Worm (Caenorhabditis elegans): ENCODE results near the gene ztf-13.

The ztf-13 gene

DNA sequence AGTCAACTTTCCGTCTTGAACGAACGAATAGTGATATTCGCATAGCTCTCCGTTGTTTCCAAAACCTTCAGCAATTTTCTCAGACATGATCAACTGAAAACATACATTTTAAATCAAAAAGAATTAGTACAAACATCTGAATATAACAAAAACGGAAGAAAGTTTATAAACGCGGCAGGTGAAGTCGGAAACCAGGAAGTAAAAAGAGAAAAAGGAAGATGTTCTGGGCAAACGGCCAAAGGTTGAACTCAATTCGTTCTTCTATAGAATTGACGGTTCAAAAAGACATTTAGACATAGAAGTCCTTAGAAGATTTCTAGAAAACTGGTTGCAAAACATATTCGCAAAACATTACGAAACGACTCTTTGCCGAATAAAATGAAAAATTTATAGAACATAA lies 14.7 kb downstream of the ztf-13 start, which contains the start of gene F52E4.5:
Gene F52E4.5 (minus strand): TSS at position 101 of the 400 bp plus-strand sequence.
- TF ChIP-seq unc-39 (tag; optimal IDR thresholded peaks at IDR 0.05) = no peak
- TF ChIP-seq sptf-1 (tag; optimal IDR thresholded peaks at IDR 0.05) = no peak
- no peak for TF ChIP-seq mab-5 (tag; optimal IDR thresholded peaks at IDR 0.05)
- no peak for TF ChIP-seq lin-32 (GFP tag; optimal IDR thresholded peaks at IDR 0.05)

DNA sequence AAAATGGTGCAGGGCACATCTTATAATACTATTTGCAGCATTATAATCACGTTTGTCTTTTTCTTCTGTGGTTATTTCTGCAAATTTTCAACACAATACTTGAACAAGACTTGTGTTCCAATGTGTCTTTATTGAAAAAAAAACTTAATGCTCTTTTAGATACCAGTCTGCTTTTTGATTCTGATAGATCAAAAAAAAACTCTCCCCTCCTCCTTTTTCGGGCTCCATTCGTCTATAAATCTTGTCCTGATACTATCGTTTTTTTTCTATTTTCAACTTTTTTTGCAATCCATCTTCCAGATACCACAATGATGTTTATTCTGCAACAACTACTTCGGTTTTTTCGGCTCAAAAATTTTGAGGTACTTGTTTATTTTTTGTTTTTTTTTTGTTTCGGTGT lies 21.1 kb downstream of the ztf-13 start, which contains the start of gene twk-16:
Gene twk-16 (plus strand): TSS at position 301 of the 400 bp plus-strand sequence.
- TF ChIP-seq sptf-1 (tag; optimal IDR thresholded peaks at IDR 0.05) (no peak), nhr-12 (tag; optimal IDR thresholded peaks at IDR 0.05) (no peak), ceh-83 (GFP tag; optimal IDR thresholded peaks at IDR 0.05) (no peak), nhr-237 (tag; optimal IDR thresholded peaks at IDR 0.05) (no peak)

DNA sequence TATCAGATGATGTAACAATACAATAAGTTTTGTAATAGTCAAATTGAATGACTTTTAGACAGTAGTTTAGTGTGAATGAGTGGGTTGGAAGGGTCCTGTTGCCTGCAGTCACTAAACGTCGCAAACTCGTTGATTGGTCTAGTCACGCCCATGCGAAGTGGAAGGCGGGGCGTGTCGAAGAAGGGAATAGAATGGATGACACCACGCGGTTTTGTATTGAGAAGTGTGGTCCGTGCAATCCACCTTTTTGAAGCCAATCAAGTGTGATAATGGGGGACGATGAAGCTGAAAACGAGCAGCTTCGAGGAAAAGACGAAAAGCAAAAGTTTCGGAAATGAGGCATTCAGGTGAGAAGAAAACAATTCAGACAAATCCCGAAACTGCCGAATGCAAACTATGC lies 31.7 kb downstream of the ztf-13 start, which contains the start of gene ceh-31:
Gene ceh-31 (minus strand): TSS at position 101 of the 400 bp plus-strand sequence.
- TF ChIP-seq pha-4 (tag; optimal IDR thresholded peaks at IDR 0.05) (no peak), drap-1 (GFP tag; optimal IDR thresholded peaks at IDR 0.05) (no peak), lin-32 (GFP tag; optimal IDR thresholded peaks at IDR 0.05) (no peak), sptf-1 (tag; optimal IDR thresholded peaks at IDR 0.05) (no peak), ces-1 (GFP tag; optimal IDR thresholded peaks at IDR 0.05) (no peak), lin-13 (tag; optimal IDR thresholded peaks at IDR 0.05) (no peak), mls-2 (tag; optimal IDR thresholded peaks at IDR 0.05) (no peak), nhr-76 (tag; optimal IDR thresholded peaks at IDR 0.05) (no peak), mab-5 (tag; optimal IDR thresholded peaks at IDR 0.05) (no peak), nhr-2 (tag; optimal IDR thresholded peaks at IDR 0.05) (no peak), ceh-83 (GFP tag; optimal IDR thresholded peaks at IDR 0.05) (no peak), mep-1 (tag; optimal IDR thresholded peaks at IDR 0.05) (no peak), lsy-2 (tag; optimal IDR thresholded peaks at IDR 0.05) (no peak), blmp-1 (tag; optimal IDR thresholded peaks at IDR 0.05) (no peak), elt-3 (tag; optimal IDR thresholded peaks at IDR 0.05) (no peak), unc-62 (GFP tag; optimal IDR thresholded peaks at IDR 0.05) (no peak), unc-39 (tag; optimal IDR thresholded peaks at IDR 0.05) (no peak), snpc-4 (tag; optimal IDR thresholded peaks at IDR 0.05) (no peak)

DNA sequence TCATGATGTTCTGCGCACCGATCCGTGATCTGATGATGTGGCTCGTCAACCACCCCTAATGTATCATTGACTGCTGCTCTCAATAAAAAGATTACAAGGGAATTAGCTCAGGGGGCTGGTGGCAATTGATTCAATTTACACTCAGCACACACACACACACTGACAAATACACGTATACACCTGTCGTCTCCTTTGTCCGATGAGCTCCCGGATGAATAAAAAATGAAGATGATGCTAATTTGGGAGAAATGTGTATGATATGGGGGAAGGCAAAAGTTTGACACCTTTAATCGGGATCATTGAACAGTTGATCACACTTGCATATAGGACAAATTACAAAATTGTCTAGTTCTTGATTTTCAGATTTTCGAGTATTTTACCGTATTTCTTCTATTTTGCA lies 34.9 kb downstream of the ztf-13 start:
- peak; percentile 48 for TF ChIP-seq ces-1 (GFP tag; optimal IDR thresholded peaks at IDR 0.05)
- no peak for TF ChIP-seq flh-1 (GFP tag; optimal IDR thresholded peaks at IDR 0.05)

DNA sequence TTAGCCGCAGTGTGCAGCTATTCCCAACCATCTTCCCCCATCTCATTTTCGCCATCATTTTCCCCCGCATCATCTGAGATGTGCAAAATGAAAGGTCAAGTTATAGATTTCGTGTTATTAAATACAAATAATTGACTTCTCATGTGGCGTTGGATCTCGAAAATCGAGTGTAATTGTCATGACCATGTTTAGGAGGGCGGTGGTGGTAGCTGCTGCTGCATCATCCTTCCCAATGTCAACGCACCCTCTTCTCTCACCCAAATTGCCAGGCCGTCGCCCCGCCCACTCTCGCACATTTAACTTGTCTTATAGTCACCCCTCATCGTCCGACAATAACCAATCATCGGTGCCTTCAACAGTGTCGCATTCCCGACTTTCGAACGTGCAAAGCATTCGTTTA lies 38.7 kb downstream of the ztf-13 start, which contains the start of gene ceh-30:
Gene ceh-30 (plus strand): TSS at position 301 of the 400 bp plus-strand sequence.
- TF ChIP-seq M03D4.4 (tag; optimal IDR thresholded peaks at IDR 0.05) (no peak), mep-1 (tag; optimal IDR thresholded peaks at IDR 0.05) (no peak), nhr-237 (tag; optimal IDR thresholded peaks at IDR 0.05) (no peak), lin-13 (tag; optimal IDR thresholded peaks at IDR 0.05) (no peak), sptf-1 (tag; optimal IDR thresholded peaks at IDR 0.05) (no peak), ceh-83 (GFP tag; optimal IDR thresholded peaks at IDR 0.05) (no peak), nhr-2 (tag; optimal IDR thresholded peaks at IDR 0.05) (no peak), pha-4 (tag; optimal IDR thresholded peaks at IDR 0.05) (no peak), lin-32 (GFP tag; optimal IDR thresholded peaks at IDR 0.05) (no peak), nhr-76 (tag; optimal IDR thresholded peaks at IDR 0.05) (no peak), unc-120 (tag; optimal IDR thresholded peaks at IDR 0.05; ENCODE audit: poor library complexity, severe bottlenecking) (no peak), zip-8 (tag; optimal IDR thresholded peaks at IDR 0.05) (no peak), flh-1 (GFP tag; optimal IDR thresholded peaks at IDR 0.05) (no peak), hlh-1 (tag; optimal IDR thresholded peaks at IDR 0.05) (no peak), elt-1 (tag; optimal IDR thresholded peaks at IDR 0.05; ENCODE audit: borderline replicate concordance, insufficient read depth) (no peak), bed-3 (GFP tag; optimal IDR thresholded peaks at IDR 0.05) (no peak), ham-2 (GFP tag; optimal IDR thresholded peaks at IDR 0.05) (no peak), nhr-28 (tag; optimal IDR thresholded peaks at IDR 0.05) (no peak)

DNA sequence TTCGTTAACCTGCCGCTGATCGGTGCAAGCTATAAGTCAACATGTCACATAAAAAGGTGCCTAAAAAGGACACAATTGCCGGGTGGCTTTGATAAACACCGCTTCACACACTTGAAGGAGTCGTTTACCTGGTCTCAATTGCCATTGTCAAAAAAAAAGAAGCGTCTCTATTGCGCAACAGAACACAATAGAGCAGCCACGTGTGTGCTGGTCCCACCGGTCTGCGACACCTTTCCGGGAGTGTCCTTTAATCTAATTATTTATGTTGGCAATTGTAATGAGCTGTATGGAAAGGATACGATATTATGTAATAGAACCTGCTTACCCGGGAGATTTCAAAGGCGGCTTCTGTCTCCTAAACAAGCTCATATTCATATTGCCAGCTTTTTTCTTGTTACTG lies 40.3 kb downstream of the ztf-13 start:
- TF ChIP-seq zip-8 (tag; optimal IDR thresholded peaks at IDR 0.05) = peak; percentile 55
- TF ChIP-seq mab-5 (tag; optimal IDR thresholded peaks at IDR 0.05) = no peak
- no peak for TF ChIP-seq elt-3 (tag; optimal IDR thresholded peaks at IDR 0.05)
- peak; percentile 75 for TF ChIP-seq nhr-2 (tag; optimal IDR thresholded peaks at IDR 0.05)

Data from whole organism, mixed stage, embryonic.